Worm (Caenorhabditis elegans) whole organism, L2 larva: ENCODE data around the gene F16G10.6.

Source experiments
- C34F6.9 ChIP-seq: fragments of 150-350 bp; optimal IDR thresholded peaks from 2 replicates; lab custom pipeline; 2014; ENCODE audit warnings: missing biosample characterization, missing genetic modification characterization
- F13H6.1 ChIP-seq: sonication (generic microtip); optimal IDR thresholded peaks from 2 replicates; lab custom pipeline; 2016; ENCODE audit warnings: missing genetic modification characterization, missing compliant biosample characterization
- R02D3.7 ChIP-seq: fragments of 150-350 bp; optimal IDR thresholded peaks from 2 replicates; lab custom pipeline; 2014; ENCODE audit warnings: missing biosample characterization, missing genetic modification characterization
- Y55F3AM.14 ChIP-seq: fragments of 200-800 bp; sonication (Bioruptor generic); optimal IDR thresholded peaks from 2 replicates; lab custom pipeline; 2018; ENCODE audit warnings: mild to moderate bottlenecking, missing genetic modification characterization, missing compliant biosample characterization
- ZK546.5 ChIP-seq: sonication (generic microtip); optimal IDR thresholded peaks from 2 replicates; lab custom pipeline; 2017; ENCODE audit warnings: missing biosample characterization, missing genetic modification characterization
- aly-2 ChIP-seq: fragments of 150-350 bp; optimal IDR thresholded peaks from 2 replicates; lab custom pipeline; 2014; ENCODE audit warnings: missing biosample characterization, missing genetic modification characterization
- ceh-16 ChIP-seq: fragments of 150-350 bp; optimal IDR thresholded peaks from 2 replicates; lab custom pipeline; 2014; ENCODE audit warnings: missing biosample characterization, missing genetic modification characterization
- crh-2 ChIP-seq: sonication (generic microtip); optimal IDR thresholded peaks from 2 replicates; lab custom pipeline; 2017; ENCODE audit warnings: missing biosample characterization, missing genetic modification characterization
- dmd-4 ChIP-seq: sonication (generic microtip); optimal IDR thresholded peaks from 2 replicates; lab custom pipeline; 2017; ENCODE audit warnings: missing biosample characterization, missing genetic modification characterization
- elt-1 ChIP-seq: fragments of 150-350 bp; optimal IDR thresholded peaks from 2 replicates; lab custom pipeline; 2014; ENCODE audit warnings: missing biosample characterization, missing genetic modification characterization
- elt-3 ChIP-seq: sonication (generic microtip); optimal IDR thresholded peaks from 2 replicates; lab custom pipeline; 2017; ENCODE audit warnings: missing biosample characterization, missing genetic modification characterization
- fos-1 ChIP-seq: fragments of 150-350 bp; optimal IDR thresholded peaks from 2 replicates; lab custom pipeline; 2014; ENCODE audit warnings: missing biosample characterization, missing genetic modification characterization
- gmeb-1 ChIP-seq: fragments of 150-350 bp; optimal IDR thresholded peaks from 2 replicates; lab custom pipeline; 2014; ENCODE audit warnings: missing biosample characterization, missing genetic modification characterization
- lin-13 ChIP-seq: fragments of 150-350 bp; optimal IDR thresholded peaks from 2 replicates; lab custom pipeline; 2014; ENCODE audit warnings: missing biosample characterization, missing genetic modification reagents, missing genetic modification characterization
- lin-39 ChIP-seq: fragments of 150-350 bp; optimal IDR thresholded peaks from 2 replicates; lab custom pipeline; 2014; ENCODE audit warnings: missing biosample characterization, missing genetic modification reagents, missing genetic modification characterization
- lsy-2 ChIP-seq, 2 experiments: fragments of 150-350 bp in 1 of 2; sonication (generic microtip) in 1 of 2; optimal IDR thresholded peaks; 2 replicates each; lab custom pipeline; 2014 to 2017; ENCODE audit warnings: missing biosample characterization in 2 of 2, missing genetic modification characterization in 2 of 2
- mab-5 ChIP-seq: fragments of 150-350 bp; optimal IDR thresholded peaks from 2 replicates; lab custom pipeline; 2014; ENCODE audit warnings: missing biosample characterization, missing genetic modification characterization
- nhr-10 ChIP-seq: sonication (generic microtip); optimal IDR thresholded peaks from 2 replicates; lab custom pipeline; 2017; ENCODE audit warnings: missing biosample characterization, missing genetic modification characterization
- nhr-11 ChIP-seq: fragments of 150-350 bp; optimal IDR thresholded peaks from 2 replicates; lab custom pipeline; 2014; ENCODE audit warnings: missing biosample characterization, missing genetic modification characterization
- nhr-12 ChIP-seq: fragments of 150-350 bp; optimal IDR thresholded peaks from 2 replicates; lab custom pipeline; 2014; ENCODE audit warnings: missing biosample characterization, missing genetic modification characterization
- nhr-129 ChIP-seq: fragments of 150-350 bp; optimal IDR thresholded peaks from 2 replicates; lab custom pipeline; 2014; ENCODE audit warnings: missing biosample characterization, missing genetic modification characterization
- nhr-21 ChIP-seq: fragments of 150-350 bp; optimal IDR thresholded peaks from 2 replicates; lab custom pipeline; 2014; ENCODE audit warnings: missing biosample characterization, missing genetic modification characterization
- nhr-23 ChIP-seq: fragments of 150-350 bp; optimal IDR thresholded peaks from 2 replicates; lab custom pipeline; 2014; ENCODE audit warnings: missing biosample characterization, missing genetic modification reagents, missing genetic modification characterization
- nhr-237 ChIP-seq: fragments of 150-350 bp; optimal IDR thresholded peaks from 2 replicates; lab custom pipeline; 2014; ENCODE audit warnings: missing biosample characterization, missing genetic modification characterization
- nhr-25 ChIP-seq: fragments of 150-350 bp; sonication (generic microtip); optimal IDR thresholded peaks from 3 replicates; lab custom pipeline; 2014; ENCODE audit warnings: missing biosample characterization, missing genetic modification characterization
- nhr-77 ChIP-seq: fragments of 150-350 bp; optimal IDR thresholded peaks from 2 replicates; lab custom pipeline; 2014; ENCODE audit warnings: missing biosample characterization, missing genetic modification characterization
- peb-1 ChIP-seq: fragments of 150-350 bp; optimal IDR thresholded peaks from 2 replicates; lab custom pipeline; 2014; ENCODE audit warnings: missing biosample characterization, missing genetic modification characterization
- skn-1 ChIP-seq: sonication (generic microtip); optimal IDR thresholded peaks from 2 replicates; lab custom pipeline; 2017; ENCODE audit warnings: missing biosample characterization, missing genetic modification characterization
- sma-9 ChIP-seq, 2 experiments: fragments of 150-350 bp in 1 of 2; sonication (generic microtip) in 1 of 2; optimal IDR thresholded peaks; 2 replicates each; lab custom pipeline; 2014 to 2016; ENCODE audit warnings: missing genetic modification characterization in 2 of 2, mild to moderate bottlenecking in 1 of 2, missing biosample characterization in 1 of 2, missing compliant biosample characterization in 1 of 2, missing genetic modification reagents in 1 of 2, moderate library complexity in 1 of 2
- snpc-4 ChIP-seq: fragments of 150-350 bp; optimal IDR thresholded peaks from 2 replicates; lab custom pipeline; 2014; ENCODE audit warnings: missing biosample characterization, missing genetic modification characterization
- unc-39 ChIP-seq: fragments of 150-350 bp; optimal IDR thresholded peaks from 2 replicates; lab custom pipeline; 2014; ENCODE audit warnings: missing biosample characterization, missing genetic modification characterization
- unc-62 ChIP-seq: fragments of 150-350 bp; optimal IDR thresholded peaks from 2 replicates; lab custom pipeline; 2014; ENCODE audit warnings: missing biosample characterization, missing genetic modification reagents, missing genetic modification characterization
- zag-1 ChIP-seq: fragments of 150-350 bp; optimal IDR thresholded peaks from 2 replicates; lab custom pipeline; 2014; ENCODE audit warnings: missing biosample characterization, missing genetic modification characterization
- ztf-1 ChIP-seq: fragments of 200-800 bp; sonication (Bioruptor generic); conservative IDR thresholded peaks from 2 replicates; pipeline ENCODE4 v1.3.6; 2022; ENCODE audit warnings: missing genetic modification characterization, missing compliant biosample characterization
- ztf-11 ChIP-seq: sonication (generic microtip); optimal IDR thresholded peaks from 2 replicates; lab custom pipeline; 2017; ENCODE audit warnings: missing biosample characterization, missing genetic modification characterization
- ztf-4 ChIP-seq: fragments of 150-350 bp; optimal IDR thresholded peaks from 2 replicates; lab custom pipeline; 2014; ENCODE audit warnings: missing biosample characterization, missing genetic modification characterization

F16G10.6 gene

DNA sequence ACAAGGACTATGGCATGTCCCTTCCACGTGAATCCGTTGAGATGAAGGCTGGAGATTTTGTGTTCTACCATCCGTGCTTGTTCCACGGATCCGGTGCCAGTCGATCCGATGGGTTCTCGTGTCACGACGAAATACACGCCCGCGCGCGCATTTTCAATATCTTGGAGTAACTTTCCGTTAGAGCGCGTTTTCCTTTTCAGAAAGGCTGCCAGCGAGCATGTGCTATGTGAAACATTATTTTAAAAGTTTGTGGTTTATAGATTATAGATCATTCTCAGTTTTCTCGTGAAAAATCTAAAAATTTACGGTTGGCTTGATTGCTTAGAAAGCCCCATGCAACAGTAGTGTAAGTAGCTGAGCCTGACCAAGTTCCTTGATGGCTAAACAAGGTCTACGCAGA, 41.2 kb upstream of the F16G10.6 start, which contains the start of gene fbxc-20:
Gene fbxc-20 (plus strand): TSS at position 301 of the 400 bp plus-strand sequence.
- TF ChIP-seq ztf-1, result no peak
- TF ChIP-seq elt-3 (tag; lab: Kevin White, UChicago), result no peak
- no peak for TF ChIP-seq nhr-129
- no peak for TF ChIP-seq zag-1
- TF ChIP-seq aly-2 (tag; lab: Kevin White, UChicago), result no peak
- no peak for TF ChIP-seq ztf-11
- TF ChIP-seq lin-13 (GFP tag; lab: Kevin White, UChicago), result no peak
- no peak for TF ChIP-seq R02D3.7 (tag; lab: Kevin White, UChicago)
- no peak for TF ChIP-seq C34F6.9 (tag; lab: Kevin White, UChicago)
- TF ChIP-seq snpc-4 (tag; lab: Kevin White, UChicago), result no peak
- no peak for TF ChIP-seq skn-1 (tag; lab: Kevin White, UChicago)
- no peak for TF ChIP-seq unc-62 (GFP tag; lab: Kevin White, UChicago)
- no peak for TF ChIP-seq unc-39 (tag; lab: Kevin White, UChicago)
- TF ChIP-seq nhr-11, result no peak
- TF ChIP-seq nhr-10 (tag; lab: Kevin White, UChicago), result no peak
- no peak for TF ChIP-seq nhr-25

DNA sequence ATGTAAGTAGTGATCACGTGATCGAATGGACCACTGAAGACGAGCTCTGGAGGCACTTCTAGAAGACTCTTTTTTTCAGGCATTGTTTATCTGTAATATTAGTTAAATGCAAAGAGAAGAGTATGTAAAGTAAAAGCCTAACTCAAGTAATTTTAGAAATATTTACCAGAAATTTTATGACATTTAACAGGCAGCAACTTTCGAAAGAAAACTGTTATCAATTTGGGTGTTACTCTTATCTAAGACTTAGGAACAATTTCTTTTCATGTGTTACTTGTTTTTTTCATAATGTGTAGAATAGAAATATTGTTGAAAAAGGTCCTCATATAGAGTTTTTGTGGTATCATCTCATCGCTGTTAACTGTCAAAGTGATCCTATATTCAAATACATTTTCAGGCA, 40.2 kb upstream of the F16G10.6 start, which contains the start of the genes F42G2.5 and F42G2.7:
Gene F42G2.5 (minus strand): TSS at position 101 of the 400 bp plus-strand sequence.
Gene F42G2.7 (plus strand): TSS at position 270 of the 400 bp plus-strand sequence.
- TF ChIP-seq nhr-10 (tag; lab: Kevin White, UChicago) (no peak), gmeb-1 (tag; lab: Kevin White, UChicago) (peak; percentile 5), fos-1 (tag; lab: Kevin White, UChicago) (peak; percentile 32)

DNA sequence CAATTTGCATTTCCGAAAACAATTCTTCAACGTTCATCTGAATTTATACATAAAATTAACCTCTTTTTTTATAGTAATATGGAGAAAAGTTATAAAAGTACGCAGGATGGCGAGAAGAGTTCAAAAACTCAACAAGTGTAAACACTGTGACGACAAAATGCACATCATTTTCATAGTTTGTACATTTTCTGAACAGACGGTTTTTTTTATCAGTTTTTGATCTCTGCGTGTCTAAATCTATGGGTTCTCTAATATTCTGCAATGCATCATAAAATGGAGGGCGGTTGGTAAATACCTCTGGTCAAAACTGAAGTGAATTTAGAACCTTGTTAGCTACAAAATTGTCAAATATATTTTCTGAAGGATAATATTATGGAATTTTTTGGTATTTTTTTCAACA, 37.8 kb upstream of the F16G10.6 start, which contains the start of gene fbxa-4:
Gene fbxa-4 (minus strand): TSS at position 93 of the 400 bp plus-strand sequence.
- no peak for TF ChIP-seq lin-39 (tag; lab: Kevin White, UChicago)
- no peak for TF ChIP-seq ztf-1
- TF ChIP-seq nhr-21, result no peak
- TF ChIP-seq crh-2 (tag; lab: Kevin White, UChicago), result peak; percentile 5
- TF ChIP-seq mab-5 (tag; lab: Kevin White, UChicago), result no peak
- no peak for TF ChIP-seq elt-3 (tag; lab: Kevin White, UChicago)
- peak; percentile 6 for TF ChIP-seq gmeb-1 (tag; lab: Kevin White, UChicago)
- peak; percentile 37 for TF ChIP-seq fos-1 (tag; lab: Kevin White, UChicago)
- no peak for TF ChIP-seq lin-13 (GFP tag; lab: Kevin White, UChicago)

DNA sequence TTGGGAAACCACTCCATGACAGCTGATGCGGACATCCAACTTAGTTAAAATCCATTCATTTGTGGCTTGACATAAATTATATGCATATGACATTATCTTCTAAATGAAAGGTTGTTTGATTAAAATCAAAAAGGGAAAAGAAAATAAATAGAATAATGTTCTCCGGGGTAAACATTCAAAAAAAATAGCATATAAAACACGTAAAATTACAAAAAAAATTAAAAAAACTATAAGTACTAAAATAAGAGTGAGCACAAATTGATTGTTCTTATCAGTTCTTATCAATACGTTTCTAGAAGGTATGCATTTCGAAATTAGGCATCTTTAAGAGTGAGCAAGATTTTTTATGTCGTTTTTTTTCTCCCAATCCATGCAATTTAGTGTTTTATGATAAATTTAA, 35.0 kb upstream of the F16G10.6 start, which contains the start of gene fbxa-182:
Gene fbxa-182 (minus strand): TSS at position 101 of the 400 bp plus-strand sequence.
- no peak for TF ChIP-seq C34F6.9 (tag; lab: Kevin White, UChicago)
- no peak for TF ChIP-seq aly-2 (tag; lab: Kevin White, UChicago)
- TF ChIP-seq elt-1, result no peak
- no peak for TF ChIP-seq lin-39 (tag; lab: Kevin White, UChicago)
- no peak for TF ChIP-seq nhr-129
- TF ChIP-seq nhr-23, result no peak

DNA sequence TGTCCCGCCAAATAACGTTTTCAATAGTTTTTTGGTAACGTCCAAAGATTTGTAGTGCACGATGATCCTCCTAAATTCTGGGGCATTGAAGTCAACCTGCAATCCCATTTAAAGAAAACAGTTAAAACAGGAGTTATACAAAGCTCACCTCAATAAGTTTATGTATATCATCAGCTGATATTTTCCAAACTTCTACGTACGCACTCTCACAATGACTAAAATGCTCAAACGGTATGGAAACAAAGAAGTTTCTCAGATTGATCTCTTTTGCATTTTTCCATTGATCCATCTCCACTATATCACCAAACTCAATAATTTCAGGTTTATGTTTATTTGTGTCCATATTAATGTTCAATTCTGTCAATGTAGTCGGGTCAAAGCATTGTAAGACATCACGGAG, 33.9 kb upstream of the F16G10.6 start:
- TF ChIP-seq ztf-1 (no peak), nhr-77 (no peak), nhr-237 (tag; lab: Kevin White, UChicago) (no peak), aly-2 (tag; lab: Kevin White, UChicago) (no peak), lin-13 (GFP tag; lab: Kevin White, UChicago) (no peak), nhr-25 (no peak)

DNA sequence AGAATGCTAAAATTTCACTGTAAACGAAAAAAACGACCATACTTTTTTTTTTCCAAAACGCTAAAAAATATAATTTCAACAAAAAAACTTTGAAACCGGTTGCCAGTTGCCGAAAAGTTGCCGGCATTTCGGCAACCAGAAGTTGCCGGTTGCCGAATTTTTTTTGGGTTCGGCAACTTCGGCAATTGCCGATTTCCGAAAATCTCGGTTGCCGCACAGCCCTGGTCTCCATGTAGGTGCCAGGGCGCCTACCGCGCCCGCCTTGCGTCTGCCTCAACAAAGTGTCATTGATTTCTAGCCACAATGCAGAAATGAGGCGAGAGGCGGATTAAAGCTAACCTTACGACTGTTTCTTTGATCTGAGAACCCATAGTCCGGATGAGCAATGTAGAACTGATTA, 33.4 kb upstream of the F16G10.6 start:
- TF ChIP-seq lsy-2 (tag; optimal IDR thresholded peaks at IDR 0.05; lab: Kevin White, UChicago) (no peak), mab-5 (tag; lab: Kevin White, UChicago) (no peak), nhr-12 (tag; lab: Kevin White, UChicago) (no peak), ZK546.5 (tag; lab: Kevin White, UChicago) (no peak), skn-1 (tag; lab: Kevin White, UChicago) (no peak), nhr-25 (no peak), fos-1 (tag; lab: Kevin White, UChicago) (no peak), F13H6.1 (tag; lab: Kevin White, UChicago) (no peak)

DNA sequence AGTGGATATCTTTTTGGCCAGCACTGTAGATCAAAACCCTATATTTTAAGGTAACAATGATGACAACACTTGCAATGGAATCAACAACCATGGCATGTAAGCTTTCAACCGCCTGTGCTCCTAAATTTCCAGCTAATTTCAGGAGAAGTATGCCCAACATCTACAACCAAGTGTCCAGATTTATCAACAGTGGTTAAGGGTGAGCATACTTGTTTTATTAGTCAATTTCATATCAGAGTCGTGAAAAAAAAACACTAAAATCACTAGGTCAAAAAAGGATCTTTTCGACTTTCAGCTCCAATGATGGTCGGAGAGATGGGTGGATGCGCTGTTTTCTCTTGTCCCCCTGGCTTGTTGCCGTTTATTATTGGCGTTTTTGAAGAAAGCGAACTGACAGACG, 26.3 kb upstream of the F16G10.6 start, which contains the start of gene F16G10.1:
Gene F16G10.1 (plus strand): TSS at position 301 of the 400 bp plus-strand sequence.
- TF ChIP-seq ztf-4 (tag; lab: Kevin White, UChicago) (no peak), lin-13 (GFP tag; lab: Kevin White, UChicago) (no peak), dmd-4 (tag; lab: Kevin White, UChicago) (no peak), ceh-16 (tag; lab: Kevin White, UChicago) (no peak), sma-9 (GFP tag; optimal IDR thresholded peaks at IDR 0.05; lab: Kevin White, UChicago) (no peak), sma-9 (tag; optimal IDR thresholded peaks at IDR 0.05; lab: Kevin White, UChicago) (no peak), nhr-129 (no peak), ZK546.5 (tag; lab: Kevin White, UChicago) (no peak), lin-39 (tag; lab: Kevin White, UChicago) (no peak), nhr-11 (no peak), skn-1 (tag; lab: Kevin White, UChicago) (no peak), nhr-12 (tag; lab: Kevin White, UChicago) (no peak), fos-1 (tag; lab: Kevin White, UChicago) (no peak), Y55F3AM.14 (no peak), lsy-2 (tag; optimal IDR thresholded peaks at IDR 0.05; lab: Kevin White, UChicago) (no peak), peb-1 (tag; lab: Kevin White, UChicago) (no peak), nhr-10 (tag; lab: Kevin White, UChicago) (no peak), ztf-1 (no peak), nhr-77 (no peak)
